Worm (Caenorhabditis elegans) whole organism, late embryonic: Measurements from ENCODE around the gene T12A7.10.

Experiments used
- ama-1 ChIP-seq: fragments of 150-350 bp; optimal IDR thresholded peaks from 2 replicates; lab custom pipeline; 2014
- dve-1 ChIP-seq: sonication (generic microtip); optimal IDR thresholded peaks from 2 replicates; lab custom pipeline; 2017; ENCODE audit warnings: antibody characterized with exemption, mild to moderate bottlenecking, missing genetic modification characterization, missing compliant biosample characterization
- elt-2 ChIP-seq: sonication (generic microtip); optimal IDR thresholded peaks from 2 replicates; lab custom pipeline; 2016; ENCODE audit warnings: missing genetic modification reagents, missing genetic modification characterization, missing compliant biosample characterization
- nfya-1 ChIP-seq: sonication (generic microtip); optimal IDR thresholded peaks from 2 replicates; lab custom pipeline; 2017; ENCODE audit warnings: missing genetic modification characterization, mild to moderate bottlenecking, missing compliant biosample characterization, antibody characterized with exemption, moderate library complexity
- sox-4 ChIP-seq: sonication (generic microtip); optimal IDR thresholded peaks from 2 replicates; lab custom pipeline; 2017; ENCODE audit warnings: mild to moderate bottlenecking, missing genetic modification characterization, inconsistent platforms, missing compliant biosample characterization
- tbx-7 ChIP-seq: sonication (generic microtip); optimal IDR thresholded peaks from 2 replicates; lab custom pipeline; 2016; ENCODE audit warnings: missing genotype, missing genetic modification characterization, missing compliant biosample characterization

ce11 chrIV:11759852-11760251 is 4.9 kb upstream of the T12A7.10 start:
- TF ChIP-seq nfya-1 (no peak), ama-1 (lab: Kevin White, UChicago) (no peak), elt-2 (tag; lab: Kevin White, UChicago) (no peak), tbx-7 (tag; lab: Kevin White, UChicago) (no peak), dve-1 (tag; lab: Kevin White, UChicago) (no peak), sox-4 (no peak)
